Worm (Caenorhabditis elegans) whole organism, L4 larva: ENCODE results near the gene ZK105.6.

Experiments
- D1046.2 ChIP-seq: fragments of 200-800 bp; sonication (Bioruptor generic); IDR thresholded peaks from 2 replicates; pipeline ENCODE4 v1.3.6; 2022; ENCODE audit warnings: missing genetic modification characterization, missing compliant biosample characterization
- aly-2 ChIP-seq: sonication (generic microtip); optimal IDR thresholded peaks from 2 replicates; lab custom pipeline; 2018; ENCODE audit warnings: missing biosample characterization, missing genetic modification characterization
- ceh-44 ChIP-seq: fragments of 200-800 bp; sonication (Bioruptor generic); IDR thresholded peaks from 2 replicates; pipeline ENCODE4 v1.3.6; 2022; ENCODE audit warnings: missing genetic modification reagents, missing genetic modification characterization, missing compliant biosample characterization
- mdl-1 ChIP-seq, 2 experiments: fragments of 150-350 bp in 1 of 2; sonication (generic microtip) in 1 of 2; optimal IDR thresholded peaks; 2 replicates each; lab custom pipeline; 2014 to 2017; ENCODE audit warnings: missing biosample characterization in 2 of 2, missing genetic modification characterization in 2 of 2
- mxl-2 ChIP-seq: fragments of 200-800 bp; sonication (Bioruptor generic); conservative IDR thresholded peaks from 2 replicates; pipeline ENCODE4 v1.3.6; 2022; ENCODE audit warnings: missing genetic modification reagents, missing genetic modification characterization, missing compliant biosample characterization
- nhr-48 ChIP-seq: sonication (generic microtip); optimal IDR thresholded peaks from 2 replicates; lab custom pipeline; 2016; ENCODE audit warnings: mild to moderate bottlenecking, missing genetic modification characterization, missing compliant biosample characterization
- rbr-2 ChIP-seq: sonication (generic microtip); optimal IDR thresholded peaks from 2 replicates; lab custom pipeline; 2016; ENCODE audit warnings: missing genotype, missing genetic modification characterization, missing compliant biosample characterization
- tag-97 ChIP-seq: fragments of 200-800 bp; sonication (Bioruptor generic); IDR thresholded peaks from 2 replicates; pipeline ENCODE4 v1.3.6; 2022; ENCODE audit warnings: missing genetic modification characterization, missing compliant biosample characterization
- unc-39 ChIP-seq: sonication (generic microtip); optimal IDR thresholded peaks from 2 replicates; lab custom pipeline; 2017; ENCODE audit warnings: missing biosample characterization, missing genetic modification characterization
- zip-11 ChIP-seq: fragments of 200-800 bp; sonication (Bioruptor generic); IDR thresholded peaks from 2 replicates; pipeline ENCODE4 v1.3.6; 2022; ENCODE audit warnings: missing genetic modification characterization, missing compliant biosample characterization
- ztf-11 ChIP-seq: fragments of 150-350 bp; optimal IDR thresholded peaks from 2 replicates; lab custom pipeline; 2014; ENCODE audit warnings: missing biosample characterization, missing genetic modification characterization

DNA sequence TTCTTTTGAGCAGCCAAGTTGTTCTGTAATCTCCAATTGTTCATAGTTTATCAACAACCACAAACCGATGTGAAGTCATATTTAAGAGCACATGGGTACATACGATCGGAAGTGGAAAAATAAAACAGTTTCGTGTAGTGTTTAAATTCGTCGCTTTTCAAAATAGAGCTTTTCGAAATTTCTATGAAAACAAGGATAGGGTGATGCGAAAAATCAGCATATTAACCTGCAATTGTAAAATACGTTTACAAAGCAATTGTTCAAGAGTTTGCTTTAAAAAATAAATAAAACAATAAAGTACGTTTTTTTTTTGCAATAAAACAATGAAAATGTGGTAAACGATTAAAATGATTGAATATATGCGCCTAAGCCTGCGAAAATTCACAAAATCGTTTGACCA is 1.9 kb downstream of the ZK105.6 start, which contains the start of gene ZK105.14:
- no peak for TF ChIP-seq mxl-2 (GFP tag; lab: Robert Waterston, UW)
- no peak for TF ChIP-seq D1046.2 (GFP tag; lab: Robert Waterston, UW)
- TF ChIP-seq tag-97 (GFP tag; lab: Robert Waterston, UW): no peak
- no peak for TF ChIP-seq unc-39
- TF ChIP-seq aly-2 (tag; lab: Kevin White, UChicago): no peak
- TF ChIP-seq rbr-2 (tag; lab: Kevin White, UChicago): no peak
- no peak for TF ChIP-seq ceh-44 (GFP tag; lab: Robert Waterston, UW)
- TF ChIP-seq nhr-48 (tag; lab: Kevin White, UChicago): no peak
- TF ChIP-seq zip-11 (GFP tag; lab: Robert Waterston, UW): no peak
- no peak for TF ChIP-seq ztf-11 (tag; lab: Kevin White, UChicago)
- TF ChIP-seq mdl-1 (tag; optimal IDR thresholded peaks at IDR 0.05; lab: Kevin White, UChicago): no peak
